Fruit fly (Drosophila melanogaster) whole organism, embryonic: ENCODE data around the gene nompB.

Experiments used
- Bgb ChIP-seq: fragments of 200-800 bp; sonication (Bioruptor generic); IDR thresholded peaks from 2 replicates; pipeline ENCODE4 v1.3.6; 2022; ENCODE audit warnings: missing biosample characterization, missing genetic modification characterization; ENCODE audit not compliant: partially characterized antibody
- Blimp-1 ChIP-seq: fragments of 200-800 bp; sonication (Bioruptor generic); optimal IDR thresholded peaks from 3 replicates; lab custom pipeline; 2018; ENCODE audit warnings: missing biosample characterization, missing genetic modification characterization, mild to moderate bottlenecking, moderate library complexity, missing genetic modification reagents
- CG11723 ChIP-seq: fragments of 200-800 bp; sonication (Bioruptor generic); optimal IDR thresholded peaks from 2 replicates; lab custom pipeline; 2017; ENCODE audit warnings: missing biosample characterization, mild to moderate bottlenecking, missing genetic modification characterization
- CG12071 ChIP-seq: fragments of 200-800 bp; sonication (Bioruptor generic); optimal IDR thresholded peaks from 3 replicates; lab custom pipeline; 2018; ENCODE audit warnings: missing biosample characterization, mild to moderate bottlenecking, missing genetic modification characterization
- CG12769 ChIP-seq: fragments of 200-800 bp; sonication (Bioruptor generic); optimal IDR thresholded peaks from 2 replicates; lab custom pipeline; 2019; ENCODE audit warnings: missing biosample characterization, mild to moderate bottlenecking, missing genetic modification characterization, moderate library complexity
- CG13296 ChIP-seq: fragments of 200-800 bp; sonication (Bioruptor generic); optimal IDR thresholded peaks from 3 replicates; lab custom pipeline; 2018; ENCODE audit warnings: missing biosample characterization, mild to moderate bottlenecking, missing genetic modification characterization
- CG15696 ChIP-seq: fragments of 200-800 bp; sonication (Bioruptor generic); optimal IDR thresholded peaks from 2 replicates; lab custom pipeline; 2019; ENCODE audit warnings: missing biosample characterization, mild to moderate bottlenecking, missing genetic modification characterization, moderate library complexity
- CG1603 ChIP-seq: fragments of 200-800 bp; sonication (Bioruptor generic); optimal IDR thresholded peaks from 2 replicates; lab custom pipeline; 2019; ENCODE audit warnings: missing biosample characterization, mild to moderate bottlenecking, missing genetic modification characterization, moderate library complexity
- CG16813 ChIP-seq: fragments of 200-800 bp; sonication (Bioruptor generic); IDR thresholded peaks from 3 replicates; pipeline ENCODE4 v1.3.6; 2022; ENCODE audit warnings: missing biosample characterization, missing genetic modification characterization; ENCODE audit not compliant: partially characterized antibody
- CG16863 ChIP-seq: fragments of 200-800 bp; sonication (Bioruptor generic); optimal IDR thresholded peaks from 3 replicates; lab custom pipeline; 2016; ENCODE audit warnings: missing biosample characterization, missing genetic modification characterization
- CG18476 ChIP-seq: fragments of 200-800 bp; sonication (Bioruptor generic); optimal IDR thresholded peaks from 2 replicates; lab custom pipeline; 2016; ENCODE audit warnings: missing biosample characterization, mild to moderate bottlenecking, missing genetic modification characterization
- CG30403 ChIP-seq: fragments of 200-800 bp; sonication (Bioruptor generic); optimal IDR thresholded peaks from 3 replicates; lab custom pipeline; 2016; ENCODE audit warnings: missing biosample characterization, missing genetic modification characterization
- CG3065 ChIP-seq: fragments of 200-800 bp; sonication (Bioruptor generic); optimal IDR thresholded peaks from 2 replicates; lab custom pipeline; 2016; ENCODE audit warnings: missing biosample characterization, missing genetic modification characterization
- CG4820 ChIP-seq: fragments of 200-800 bp; sonication (Bioruptor generic); optimal IDR thresholded peaks from 3 replicates; lab custom pipeline; 2016; ENCODE audit warnings: missing biosample characterization, missing genetic modification characterization
- CG4854 ChIP-seq: fragments of 200-800 bp; sonication (Bioruptor generic); optimal IDR thresholded peaks from 2 replicates; lab custom pipeline; 2016; ENCODE audit warnings: missing biosample characterization, missing genetic modification characterization, inconsistent platforms
- CG7271 ChIP-seq: fragments of 200-800 bp; sonication (Bioruptor generic); optimal IDR thresholded peaks from 2 replicates; lab custom pipeline; 2018; ENCODE audit warnings: missing biosample characterization, mild to moderate bottlenecking, missing genetic modification characterization, moderate library complexity
- CG7987 ChIP-seq: fragments of 200-800 bp; sonication (Bioruptor generic); optimal IDR thresholded peaks from 2 replicates; lab custom pipeline; 2018; ENCODE audit warnings: missing biosample characterization, mild to moderate bottlenecking, missing genetic modification characterization, moderate library complexity
- CG8089 ChIP-seq: fragments of 200-800 bp; sonication (Bioruptor generic); optimal IDR thresholded peaks from 3 replicates; lab custom pipeline; 2016; ENCODE audit warnings: missing biosample characterization, missing genetic modification characterization
- CG8478 ChIP-seq: fragments of >200 bp; optimal IDR thresholded peaks from 2 replicates; lab custom pipeline; 2018
- CG9817 ChIP-seq: fragments of 200-800 bp; sonication (Bioruptor generic); optimal IDR thresholded peaks from 2 replicates; lab custom pipeline; 2018; ENCODE audit warnings: missing biosample characterization, mild to moderate bottlenecking, missing genetic modification characterization, moderate library complexity
- CG9932 ChIP-seq: fragments of 200-800 bp; sonication (Bioruptor generic); IDR thresholded peaks from 2 replicates; pipeline ENCODE4 v1.3.6; 2022; ENCODE audit warnings: missing biosample characterization, missing genetic modification characterization
- CoRest ChIP-seq: fragments of 200-800 bp; sonication (Bioruptor generic); optimal IDR thresholded peaks from 3 replicates; lab custom pipeline; 2018; ENCODE audit warnings: missing biosample characterization, mild to moderate bottlenecking, missing genetic modification characterization, moderate library complexity
- ERR ChIP-seq: fragments of 200-800 bp; sonication (Bioruptor generic); optimal IDR thresholded peaks from 2 replicates; lab custom pipeline; 2016; ENCODE audit warnings: missing biosample characterization, missing genetic modification characterization
- Lpt ChIP-seq: fragments of >200 bp; optimal IDR thresholded peaks from 2 replicates; lab custom pipeline; 2018; ENCODE audit warnings: missing biosample characterization, missing genetic modification characterization
- NC2β ChIP-seq: fragments of 200-800 bp; sonication (Bioruptor generic); optimal IDR thresholded peaks from 2 replicates; lab custom pipeline; 2016; ENCODE audit warnings: missing biosample characterization, missing genetic modification characterization
- NfI ChIP-seq: fragments of 200-800 bp; sonication (Bioruptor generic); optimal IDR thresholded peaks from 3 replicates; lab custom pipeline; 2018; ENCODE audit warnings: missing biosample characterization, mild to moderate bottlenecking, missing genetic modification characterization, moderate library complexity
- PHDP ChIP-seq: fragments of 200-800 bp; sonication (Bioruptor generic); optimal IDR thresholded peaks from 3 replicates; lab custom pipeline; 2018; ENCODE audit warnings: missing biosample characterization, mild to moderate bottlenecking, missing genetic modification characterization, moderate library complexity
- Ptx1 ChIP-seq: fragments of 200-800 bp; sonication (Bioruptor generic); IDR thresholded peaks from 2 replicates; pipeline ENCODE4 v1.3.6; 2022; ENCODE audit warnings: missing biosample characterization, missing genetic modification characterization
- ab ChIP-seq: fragments of 200-800 bp; sonication (Bioruptor generic); optimal IDR thresholded peaks from 2 replicates; lab custom pipeline; 2016; ENCODE audit warnings: missing biosample characterization, missing genetic modification characterization
- amos ChIP-seq: fragments of 200-800 bp; sonication (Bioruptor generic); IDR thresholded peaks from 2 replicates; pipeline ENCODE4 v1.3.6; 2022; ENCODE audit warnings: missing biosample characterization, missing genetic modification characterization; ENCODE audit not compliant: partially characterized antibody
- ase ChIP-seq: fragments of 200-800 bp; sonication (Bioruptor generic); IDR thresholded peaks from 3 replicates; pipeline ENCODE4 v1.3.6; 2022; ENCODE audit warnings: missing biosample characterization, missing genetic modification characterization
- bsh ChIP-seq, 2 experiments: fragments of 200-800 bp; sonication (Bioruptor generic); optimal IDR thresholded peaks; 2 replicates each; lab custom pipeline; 2017 to 2018; ENCODE audit warnings: mild to moderate bottlenecking in 2 of 2, missing biosample characterization in 2 of 2, missing genetic modification characterization in 2 of 2, moderate library complexity in 1 of 2
- cg ChIP-seq: fragments of 200-800 bp; sonication (Bioruptor generic); optimal IDR thresholded peaks from 3 replicates; lab custom pipeline; 2019; ENCODE audit warnings: missing biosample characterization, mild to moderate bottlenecking, missing genetic modification characterization, moderate library complexity
- chn ChIP-seq: fragments of 200-800 bp; sonication (Bioruptor generic); optimal IDR thresholded peaks from 2 replicates; lab custom pipeline; 2016; ENCODE audit warnings: missing biosample characterization, missing genetic modification characterization
- da ChIP-seq: fragments of 200-800 bp; sonication (Bioruptor generic); optimal IDR thresholded peaks from 2 replicates; lab custom pipeline; 2016; ENCODE audit warnings: missing biosample characterization, missing genetic modification characterization
- eve ChIP-seq, 2 experiments: fragments of >200 bp; optimal IDR thresholded peaks; 2 replicates each; lab custom pipeline; 2017; ENCODE audit warnings: missing biosample characterization in 2 of 2, missing genetic modification characterization in 2 of 2
- fd102C ChIP-seq: fragments of 200-800 bp; sonication (Bioruptor generic); optimal IDR thresholded peaks from 2 replicates; lab custom pipeline; 2018; ENCODE audit warnings: missing biosample characterization, mild to moderate bottlenecking, missing genetic modification characterization, moderate library complexity
- gcm2 ChIP-seq: fragments of 200-800 bp; sonication (Bioruptor generic); optimal IDR thresholded peaks from 2 replicates; lab custom pipeline; 2016; ENCODE audit warnings: missing biosample characterization, missing genetic modification characterization
- gro ChIP-seq: fragments of 200-800 bp; sonication (Bioruptor generic); optimal IDR thresholded peaks from 2 replicates; lab custom pipeline; 2016; ENCODE audit warnings: missing biosample characterization, missing genetic modification characterization
- lov ChIP-seq, 2 experiments: fragments of 200-800 bp in 1 of 2; fragments of >200 bp in 1 of 2; sonication (Bioruptor generic) in 1 of 2; IDR thresholded peaks in 1 of 2; optimal IDR thresholded peaks in 1 of 2; 2 replicates in 1 of 2; 3 replicates in 1 of 2; pipeline versions ENCODE4 v1.3.6 to Lab custom; 2017 to 2022; ENCODE audit warnings: missing biosample characterization in 1 of 2, missing genetic modification characterization in 1 of 2
- mam ChIP-seq: fragments of 200-800 bp; sonication (Bioruptor generic); optimal IDR thresholded peaks from 3 replicates; lab custom pipeline; 2016; ENCODE audit warnings: missing biosample characterization, missing genetic modification characterization
- mld ChIP-seq: fragments of 200-800 bp; sonication (Bioruptor generic); IDR thresholded peaks from 3 replicates; pipeline ENCODE4 v1.3.6; 2022; ENCODE audit warnings: missing biosample characterization, missing genetic modification characterization; ENCODE audit not compliant: partially characterized antibody
- nerfin-1 ChIP-seq: fragments of 200-800 bp; sonication (Bioruptor generic); optimal IDR thresholded peaks from 3 replicates; lab custom pipeline; 2019; ENCODE audit warnings: missing biosample characterization, mild to moderate bottlenecking, missing genetic modification characterization, moderate library complexity
- pho ChIP-seq: fragments of 200-800 bp; sonication (Bioruptor generic); optimal IDR thresholded peaks from 2 replicates; lab custom pipeline; 2016; ENCODE audit warnings: missing biosample characterization, missing genetic modification characterization
- sd ChIP-seq: fragments of 200-800 bp; sonication (Bioruptor generic); optimal IDR thresholded peaks from 3 replicates; lab custom pipeline; 2018; ENCODE audit warnings: missing biosample characterization, mild to moderate bottlenecking, missing genetic modification characterization, moderate library complexity
- sens-2 ChIP-seq: fragments of 200-800 bp; sonication (Bioruptor generic); IDR thresholded peaks from 2 replicates; pipeline ENCODE4 v1.3.6; 2022; ENCODE audit warnings: missing biosample characterization, missing genetic modification characterization
- sima ChIP-seq: fragments of 200-800 bp; sonication (Bioruptor generic); optimal IDR thresholded peaks from 2 replicates; lab custom pipeline; 2016; ENCODE audit warnings: missing biosample characterization, missing genetic modification characterization
- sug ChIP-seq: fragments of 200-800 bp; optimal IDR thresholded peaks from 2 replicates; lab custom pipeline; 2019; ENCODE audit warnings: missing biosample characterization, mild to moderate bottlenecking, missing genetic modification characterization, moderate library complexity

nompB gene

dm6 chr2L:21629814-21630562, 40.8 kb upstream of the nompB start, which contains the start of gene Df31 (continued):
- peak; percentile 22 for TF ChIP-seq ab (GFP tag; lab: Kevin White, UChicago)
- peak; percentile 37 for TF ChIP-seq gro (GFP tag; lab: Kevin White, UChicago)
- TF ChIP-seq CoRest (tag; lab: Kevin White, UChicago): peak; percentile 49
- TF ChIP-seq sima: no peak
- no peak for TF ChIP-seq CG8478
- peak; percentile 65 for TF ChIP-seq CG18476 (GFP tag; lab: Kevin White, UChicago)
- TF ChIP-seq CG9817: peak; percentile 54
- peak; percentile 43 for TF ChIP-seq Blimp-1 (GFP tag; lab: Kevin White, UChicago)
- TF ChIP-seq CG30403 (GFP tag; lab: Kevin White, UChicago): peak; percentile 56
- TF ChIP-seq CG11723 (GFP tag; lab: Kevin White, UChicago): peak; percentile 12
- TF ChIP-seq CG16813 (GFP tag; lab: Robert Waterston, UW): peak; percentile 86
- no peak for TF ChIP-seq da (GFP tag; lab: Kevin White, UChicago)
- peak in 1 of 2 experiments; percentile 46 for TF ChIP-seq bsh (GFP tag; optimal IDR thresholded peaks at IDR 0.05; lab: Kevin White, UChicago)
- no peak for TF ChIP-seq ase (GFP tag; lab: Robert Waterston, UW)
- peak; percentile 56 for TF ChIP-seq CG7987 (GFP tag; lab: Kevin White, UChicago)
- TF ChIP-seq CG9932 (GFP tag; lab: Robert Waterston, UW): no peak; the same call in 1 of the 2 replicates
- TF ChIP-seq mld: peak; percentile 82; the same call in 2 of the 3 replicates
- TF ChIP-seq CG13296: peak; percentile 44
- TF ChIP-seq NC2β: peak; percentile 89
- TF ChIP-seq NfI: peak; percentile 63
- no peak for TF ChIP-seq sd (tag; lab: Kevin White, UChicago)
- TF ChIP-seq CG8089 (GFP tag; lab: Kevin White, UChicago): no peak
- TF ChIP-seq amos: peak; percentile 94
- TF ChIP-seq Lpt: no peak
- peak; percentile 37 for TF ChIP-seq CG16863
- TF ChIP-seq CG3065 (GFP tag; lab: Kevin White, UChicago): peak; percentile 59
- peak; percentile 43 for TF ChIP-seq pho (GFP tag; lab: Kevin White, UChicago)
- TF ChIP-seq CG12769: peak; percentile 16
- peak; percentile 61 for TF ChIP-seq CG1603 (tag; lab: Kevin White, UChicago)
- TF ChIP-seq nerfin-1 (tag; lab: Kevin White, UChicago): no peak
- TF ChIP-seq fd102C (GFP tag; lab: Kevin White, UChicago): peak; percentile 48
- TF ChIP-seq lov (optimal IDR thresholded peaks at IDR 0.05; lab: Kevin White, UChicago): no peak
- 0 out of 3 replicates have a peak, but pooled peaks have one; percentile 55 for TF ChIP-seq lov (GFP tag; IDR thresholded peaks at IDR 0.05; lab: Robert Waterston, UW)
- TF ChIP-seq CG4820: peak; percentile 16
- peak; percentile 48 for TF ChIP-seq PHDP (tag; lab: Kevin White, UChicago)
- TF ChIP-seq gcm2 (GFP tag; lab: Kevin White, UChicago): peak; percentile 57
- TF ChIP-seq Ptx1 (GFP tag; lab: Robert Waterston, UW): no peak
- peak; percentile 38 for TF ChIP-seq CG4854
- no peak for TF ChIP-seq sens-2 (GFP tag; lab: Robert Waterston, UW)
- TF ChIP-seq Bgb (GFP tag; lab: Robert Waterston, UW): peak; percentile 96
- TF ChIP-seq sug (tag; lab: Kevin White, UChicago): peak; percentile 31
- TF ChIP-seq chn (GFP tag; lab: Kevin White, UChicago): peak; percentile 46
- no peak for TF ChIP-seq CG15696
- TF ChIP-seq eve (GFP tag; optimal IDR thresholded peaks at IDR 0.05; lab: Kevin White, UChicago): peak in 1 of 2 experiments; percentile 82
- no peak for TF ChIP-seq cg (GFP tag; lab: Kevin White, UChicago)
- TF ChIP-seq mam (GFP tag; lab: Kevin White, UChicago): peak; percentile 73
- no peak for TF ChIP-seq CG12071 (GFP tag; lab: Kevin White, UChicago)
- TF ChIP-seq ERR (GFP tag; lab: Kevin White, UChicago): peak; percentile 20
- peak; percentile 24 for TF ChIP-seq CG7271 (tag; lab: Kevin White, UChicago)
